Worm (Caenorhabditis elegans) whole organism, L4 larva: Measurements from ENCODE around the gene daf-19.

Experiments
- D1046.2 ChIP-seq: fragments of 200-800 bp; sonication (Bioruptor generic); IDR thresholded peaks from 2 replicates; pipeline ENCODE4 v1.3.6; 2022; ENCODE audit warnings: missing genetic modification characterization, missing compliant biosample characterization
- F10B5.3 ChIP-seq: sonication (generic microtip); optimal IDR thresholded peaks from 2 replicates; lab custom pipeline; 2016; ENCODE audit warnings: mild to moderate bottlenecking, missing genetic modification characterization, missing compliant biosample characterization
- F37D6.2 ChIP-seq: sonication (generic microtip); optimal IDR thresholded peaks from 2 replicates; lab custom pipeline; 2016; ENCODE audit warnings: mild to moderate bottlenecking, missing genetic modification characterization, missing compliant biosample characterization
- F44E2.7 ChIP-seq: fragments of 200-800 bp; sonication (Bioruptor generic); IDR thresholded peaks from 2 replicates; pipeline ENCODE4 v2.1.2; 2022; ENCODE audit warnings: missing genetic modification characterization, missing compliant biosample characterization
- ZK337.2 ChIP-seq: fragments of 200-800 bp; sonication (Bioruptor generic); IDR thresholded peaks from 2 replicates; pipeline ENCODE4 v1.3.6; 2022; ENCODE audit warnings: missing genetic modification reagents, missing genetic modification characterization, missing compliant biosample characterization
- ZK546.5 ChIP-seq, 2 experiments: sonication (generic microtip); optimal IDR thresholded peaks; 2 replicates each; lab custom pipeline; 2017; ENCODE audit warnings: missing biosample characterization in 2 of 2, missing genetic modification characterization in 2 of 2
- aha-1 ChIP-seq: fragments of 150-350 bp; peaks from one replicate; lab custom pipeline; 2014; ENCODE audit warnings: missing biosample characterization, missing genetic modification characterization
- ama-1 ChIP-seq: fragments of 150-350 bp; optimal IDR thresholded peaks from 2 replicates; lab custom pipeline; 2014; ENCODE audit warnings: inconsistent platforms, mixed read lengths
- attf-4 ChIP-seq: sonication (generic microtip); optimal IDR thresholded peaks from 3 replicates; lab custom pipeline; 2017; ENCODE audit warnings: missing biosample characterization, missing genetic modification characterization
- ceh-32 ChIP-seq: sonication (generic microtip); optimal IDR thresholded peaks from 2 replicates; lab custom pipeline; 2016; ENCODE audit warnings: mild to moderate bottlenecking, missing genetic modification characterization, missing compliant biosample characterization; ENCODE audit not compliant: poor library complexity
- ceh-44 ChIP-seq: fragments of 200-800 bp; sonication (Bioruptor generic); IDR thresholded peaks from 2 replicates; pipeline ENCODE4 v1.3.6; 2022; ENCODE audit warnings: missing genetic modification reagents, missing genetic modification characterization, missing compliant biosample characterization
- ceh-62 ChIP-seq: sonication (generic microtip); optimal IDR thresholded peaks from 2 replicates; lab custom pipeline; 2017; ENCODE audit warnings: missing biosample characterization, missing genetic modification characterization
- daf-16 ChIP-seq, 3 experiments: sonication (generic microtip); optimal IDR thresholded peaks; 2 replicates each; lab custom pipeline; 2016 to 2017; ENCODE audit warnings: missing genetic modification characterization in 3 of 3, missing genetic modification reagents in 3 of 3, mild to moderate bottlenecking in 2 of 3, missing compliant biosample characterization in 2 of 3, missing biosample characterization in 1 of 3, moderate library complexity in 1 of 3
- daf-8 ChIP-seq: fragments of 200-800 bp; sonication (Bioruptor generic); IDR thresholded peaks from 2 replicates; pipeline ENCODE4 v1.3.6; 2022; ENCODE audit warnings: missing genetic modification characterization, missing compliant biosample characterization
- dmd-6 ChIP-seq: fragments of 200-800 bp; sonication (Bioruptor generic); IDR thresholded peaks from 2 replicates; pipeline ENCODE4 v1.3.6; 2022; ENCODE audit warnings: missing genetic modification reagents, missing genetic modification characterization, missing compliant biosample characterization
- dmd-8 ChIP-seq: fragments of 200-800 bp; sonication (Bioruptor generic); IDR thresholded peaks from 2 replicates; pipeline ENCODE4 v1.3.6; 2022; ENCODE audit warnings: missing genetic modification characterization, missing compliant biosample characterization
- dmd-9 ChIP-seq: fragments of 200-800 bp; sonication (Bioruptor generic); IDR thresholded peaks from 2 replicates; pipeline ENCODE4 v1.3.6; 2022; ENCODE audit warnings: missing genetic modification reagents, missing genetic modification characterization, missing compliant biosample characterization
- dpl-1 ChIP-seq: fragments of 150-350 bp; optimal IDR thresholded peaks from 2 replicates; lab custom pipeline; 2014; ENCODE audit warnings: missing biosample characterization, missing genetic modification reagents, missing genetic modification characterization
- dve-1 ChIP-seq: sonication (generic microtip); optimal IDR thresholded peaks from 2 replicates; lab custom pipeline; 2017; ENCODE audit warnings: antibody characterized with exemption, mild to moderate bottlenecking, missing genetic modification characterization, missing compliant biosample characterization; ENCODE audit not compliant: insufficient read depth
- egl-43 ChIP-seq: fragments of 200-800 bp; sonication (Bioruptor generic); IDR thresholded peaks from 2 replicates; pipeline ENCODE4 v1.3.6; 2022; ENCODE audit warnings: missing genetic modification reagents, missing genetic modification characterization, missing compliant biosample characterization
- fkh-10 ChIP-seq: fragments of 150-350 bp; optimal IDR thresholded peaks from 2 replicates; lab custom pipeline; 2014; ENCODE audit warnings: missing biosample characterization, missing genetic modification reagents, missing genetic modification characterization
- hif-1 ChIP-seq, 2 experiments: sonication (generic microtip); optimal IDR thresholded peaks; 2 replicates each; lab custom pipeline; 2016 to 2017; ENCODE audit warnings: missing compliant biosample characterization in 2 of 2, missing genetic modification characterization in 2 of 2, missing genetic modification reagents in 2 of 2, missing genotype in 2 of 2, mild to moderate bottlenecking in 1 of 2
- hlh-30 ChIP-seq: sonication (generic microtip); optimal IDR thresholded peaks from 2 replicates; lab custom pipeline; 2017; ENCODE audit warnings: antibody characterized with exemption, mild to moderate bottlenecking, missing genetic modification characterization, missing compliant biosample characterization; ENCODE audit not compliant: insufficient read depth
- lin-1 ChIP-seq: fragments of 200-800 bp; sonication (Bioruptor generic); IDR thresholded peaks from 2 replicates; pipeline ENCODE4 v1.3.6; 2022; ENCODE audit warnings: missing genetic modification reagents, missing genetic modification characterization, missing compliant biosample characterization
- lin-13 ChIP-seq: fragments of 150-350 bp; optimal IDR thresholded peaks from 2 replicates; lab custom pipeline; 2014; ENCODE audit warnings: missing biosample characterization, missing genetic modification reagents, missing genetic modification characterization
- lin-38 ChIP-seq: fragments of 200-800 bp; sonication (Bioruptor generic); IDR thresholded peaks from 2 replicates; pipeline ENCODE4 v1.3.6; 2022; ENCODE audit warnings: missing genetic modification reagents, missing genetic modification characterization, missing compliant biosample characterization
- lsy-2 ChIP-seq, 2 experiments: fragments of 150-350 bp in 1 of 2; sonication (generic microtip) in 1 of 2; optimal IDR thresholded peaks; 2 replicates each; lab custom pipeline; 2014 to 2017; ENCODE audit warnings: missing biosample characterization in 2 of 2, missing genetic modification characterization in 2 of 2
- madf-5 ChIP-seq, 2 experiments: fragments of 200-800 bp; sonication (Bioruptor generic); IDR thresholded peaks; 2 replicates each; pipeline ENCODE4 v1.3.6; 2022; ENCODE audit warnings: missing compliant biosample characterization in 2 of 2, missing genetic modification characterization in 2 of 2
- madf-9 ChIP-seq: fragments of 200-800 bp; sonication (Bioruptor generic); conservative IDR thresholded peaks from 2 replicates; pipeline ENCODE4 v1.3.6; 2022; ENCODE audit warnings: missing genetic modification reagents, missing genetic modification characterization, missing compliant biosample characterization
- mdl-1 ChIP-seq, 2 experiments: fragments of 150-350 bp in 1 of 2; sonication (generic microtip) in 1 of 2; optimal IDR thresholded peaks; 2 replicates each; lab custom pipeline; 2014 to 2017; ENCODE audit warnings: missing biosample characterization in 2 of 2, missing genetic modification characterization in 2 of 2
- mdt-29 ChIP-seq: fragments of 200-800 bp; sonication (Bioruptor generic); IDR thresholded peaks from 2 replicates; pipeline ENCODE4 v1.3.6; 2022; ENCODE audit warnings: missing genetic modification reagents, missing genetic modification characterization, missing compliant biosample characterization
- mep-1 ChIP-seq: fragments of 150-350 bp; sonication (generic microtip); optimal IDR thresholded peaks from 3 replicates; lab custom pipeline; 2014; ENCODE audit warnings: missing biosample characterization, missing genetic modification characterization
- nhr-111 ChIP-seq: fragments of 200-800 bp; sonication (Bioruptor generic); optimal IDR thresholded peaks from 2 replicates; lab custom pipeline; 2018; ENCODE audit warnings: mild to moderate bottlenecking, missing genetic modification characterization, missing compliant biosample characterization
- nhr-25 ChIP-seq: sonication (generic microtip); optimal IDR thresholded peaks from 2 replicates; lab custom pipeline; 2017; ENCODE audit warnings: missing genetic modification characterization, mild to moderate bottlenecking, missing compliant biosample characterization, antibody characterized with exemption, moderate library complexity, borderline replicate concordance; ENCODE audit not compliant: insufficient read depth
- nhr-28 ChIP-seq: fragments of 150-350 bp; optimal IDR thresholded peaks from 2 replicates; lab custom pipeline; 2014; ENCODE audit warnings: missing biosample characterization, missing genetic modification characterization
- nhr-42 ChIP-seq: fragments of 200-800 bp; sonication (Bioruptor generic); IDR thresholded peaks from 2 replicates; pipeline ENCODE4 v1.3.6; 2022; ENCODE audit warnings: missing genetic modification characterization, missing compliant biosample characterization
- nhr-48 ChIP-seq: sonication (generic microtip); optimal IDR thresholded peaks from 2 replicates; lab custom pipeline; 2016; ENCODE audit warnings: mild to moderate bottlenecking, missing genetic modification characterization, missing compliant biosample characterization
- nhr-77 ChIP-seq: fragments of 150-350 bp; optimal IDR thresholded peaks from 2 replicates; lab custom pipeline; 2014; ENCODE audit warnings: missing biosample characterization, missing genetic modification characterization
- php-3 ChIP-seq: fragments of 200-800 bp; sonication (Bioruptor generic); IDR thresholded peaks from 2 replicates; pipeline ENCODE4 v1.3.6; 2022; ENCODE audit warnings: missing genetic modification reagents, missing genetic modification characterization, missing compliant biosample characterization
- pqm-1 ChIP-seq: sonication (generic microtip); optimal IDR thresholded peaks from 2 replicates; lab custom pipeline; 2017; ENCODE audit warnings: missing biosample characterization, missing genetic modification characterization
- sdz-12 ChIP-seq: fragments of 200-800 bp; sonication (Bioruptor generic); optimal IDR thresholded peaks from 2 replicates; lab custom pipeline; 2018; ENCODE audit warnings: mild to moderate bottlenecking, missing genetic modification characterization, missing compliant biosample characterization
- set-16 ChIP-seq: fragments of 200-800 bp; sonication (Bioruptor generic); IDR thresholded peaks from 2 replicates; pipeline ENCODE4 v1.3.6; 2022; ENCODE audit warnings: missing genetic modification reagents, missing genetic modification characterization, missing compliant biosample characterization
- skn-1 ChIP-seq: fragments of 150-350 bp; optimal IDR thresholded peaks from 2 replicates; lab custom pipeline; 2014; ENCODE audit warnings: missing biosample characterization, missing genetic modification characterization
- spr-3 ChIP-seq: fragments of 200-800 bp; sonication (Bioruptor generic); optimal IDR thresholded peaks from 2 replicates; lab custom pipeline; 2018; ENCODE audit warnings: mild to moderate bottlenecking, missing genetic modification characterization, missing compliant biosample characterization
- unc-130 ChIP-seq: sonication (generic microtip); optimal IDR thresholded peaks from 2 replicates; lab custom pipeline; 2016; ENCODE audit warnings: missing genetic modification reagents, missing genetic modification characterization, missing compliant biosample characterization
- unc-62 ChIP-seq, 3 experiments: fragments of 150-350 bp in 1 of 3; sonication (generic microtip); optimal IDR thresholded peaks in 2 of 3; peaks in 1 of 3; 1 replicate in 1 of 3; 2 replicates in 2 of 3; lab custom pipeline; 2014 to 2017; ENCODE audit warnings: missing biosample characterization in 3 of 3, missing genetic modification characterization in 3 of 3, missing genetic modification reagents in 3 of 3, missing genotype in 1 of 3
- zag-1 ChIP-seq: fragments of 150-350 bp; optimal IDR thresholded peaks from 2 replicates; lab custom pipeline; 2014; ENCODE audit warnings: missing biosample characterization, missing genetic modification characterization
- zfp-2 ChIP-seq: sonication (generic microtip); optimal IDR thresholded peaks from 2 replicates; lab custom pipeline; 2016; ENCODE audit warnings: mild to moderate bottlenecking, missing genetic modification characterization, missing compliant biosample characterization
- zip-11 ChIP-seq: fragments of 200-800 bp; sonication (Bioruptor generic); IDR thresholded peaks from 2 replicates; pipeline ENCODE4 v1.3.6; 2022; ENCODE audit warnings: missing genetic modification characterization, missing compliant biosample characterization
- ztf-7 ChIP-seq: fragments of 150-350 bp; optimal IDR thresholded peaks from 2 replicates; lab custom pipeline; 2014; ENCODE audit warnings: missing biosample characterization, missing genetic modification characterization

Gene daf-19

DNA sequence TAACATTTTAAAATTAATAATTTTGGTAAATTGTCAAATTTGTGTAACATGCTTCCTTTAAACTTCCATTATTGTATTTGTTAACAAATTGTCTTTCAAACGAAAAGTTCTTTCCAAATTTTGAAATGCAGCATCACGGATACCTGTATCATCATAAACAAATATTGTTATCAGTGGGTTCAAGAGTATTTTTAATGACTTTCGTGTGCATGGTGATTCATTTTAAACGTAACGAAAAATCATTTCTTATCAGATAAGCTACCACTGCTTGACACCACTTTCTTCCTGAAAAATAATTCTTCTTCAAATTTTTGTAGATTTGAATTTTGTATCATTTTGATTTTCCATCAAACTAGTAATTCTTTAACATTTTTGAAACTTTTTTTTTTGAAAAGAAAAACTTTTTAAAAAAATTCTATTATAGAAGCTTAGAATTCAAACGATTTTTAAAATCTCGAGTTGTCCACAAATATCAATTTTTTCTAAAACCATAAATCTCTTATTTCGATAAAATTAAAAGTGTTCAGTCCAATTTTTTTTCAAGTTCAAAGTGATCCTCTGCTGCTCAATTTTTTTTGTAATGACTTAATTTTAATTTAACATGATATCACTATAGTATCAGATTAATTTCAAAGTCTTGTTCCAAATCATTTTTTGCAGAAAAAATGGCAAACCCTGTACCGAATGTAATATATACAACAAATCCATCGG is 34.7 kb downstream of the daf-19 start, which contains the start of gene F27E5.9:
F27E5.9 (plus strand) TSS at position 661 of the 711 bp plus-strand sequence.
- TF ChIP-seq sdz-12 (GFP tag; lab: Kevin White, UChicago) (no peak), nhr-48 (no peak), fkh-10 (GFP tag; lab: Kevin White, UChicago) (no peak), dmd-8 (no peak), dmd-6 (no peak; the same call in 1 of the 2 replicates), zfp-2 (tag; lab: Kevin White, UChicago) (no peak), nhr-77 (tag; lab: Kevin White, UChicago) (peak; percentile 52), pqm-1 (peak; percentile 99), nhr-111 (no peak), unc-130 (GFP tag; lab: Kevin White, UChicago) (no peak), mep-1 (tag; lab: Kevin White, UChicago) (no peak), hlh-30 (tag; lab: Kevin White, UChicago) (no peak), set-16 (GFP tag; lab: Robert Waterston, UW) (no peak), skn-1 (tag; lab: Kevin White, UChicago) (no peak), madf-9 (GFP tag; lab: Robert Waterston, UW) (no peak), lsy-2 (tag; optimal IDR thresholded peaks at IDR 0.05; lab: Kevin White, UChicago) (no peak), ZK546.5 (tag; optimal IDR thresholded peaks at IDR 0.05; lab: Kevin White, UChicago) (no peak), daf-16 (GFP tag; optimal IDR thresholded peaks at IDR 0.05; lab: Kevin White, UChicago) (no peak), daf-16 (tag; optimal IDR thresholded peaks at IDR 0.05; lab: Kevin White, UChicago) (peak; percentile 85), spr-3 (GFP tag; lab: Kevin White, UChicago) (no peak), hif-1 (tag; optimal IDR thresholded peaks at IDR 0.05; lab: Kevin White, UChicago) (no peak), ceh-32 (tag; lab: Kevin White, UChicago) (no peak), zip-11 (no peak), dmd-9 (GFP tag; lab: Robert Waterston, UW) (no peak), ZK337.2 (GFP tag; lab: Robert Waterston, UW) (no peak), nhr-28 (tag; lab: Kevin White, UChicago) (peak; percentile 85), zag-1 (tag; lab: Kevin White, UChicago) (no peak), F10B5.3 (tag; lab: Kevin White, UChicago) (no peak), mdl-1 (tag; optimal IDR thresholded peaks at IDR 0.05; lab: Kevin White, UChicago) (no peak), nhr-42 (GFP tag; lab: Robert Waterston, UW) (no peak), F44E2.7 (GFP tag; lab: Robert Waterston, UW) (no peak), ztf-7 (peak; percentile 30), lin-38 (GFP tag; lab: Robert Waterston, UW) (no peak), F37D6.2 (tag; lab: Kevin White, UChicago) (no peak), ceh-44 (GFP tag; lab: Robert Waterston, UW) (no peak), dpl-1 (GFP tag; lab: Kevin White, UChicago) (no peak), aha-1 (tag; lab: Kevin White, UChicago) (no peak), lin-13 (GFP tag; lab: Kevin White, UChicago) (no peak), D1046.2 (GFP tag; lab: Robert Waterston, UW) (no peak), unc-62 (GFP tag; optimal IDR thresholded peaks at IDR 0.05 in 1 of 2; lab: Kevin White, UChicago) (no peak), unc-62 (tag; optimal IDR thresholded peaks at IDR 0.05; lab: Kevin White, UChicago) (no peak), daf-8 (GFP tag; lab: Robert Waterston, UW) (no peak), lin-1 (GFP tag; lab: Robert Waterston, UW) (no peak), attf-4 (tag; lab: Kevin White, UChicago) (no peak), ceh-62 (tag; lab: Kevin White, UChicago) (no peak), mdt-29 (GFP tag; lab: Robert Waterston, UW) (no peak), php-3 (no peak; the same call in 1 of the 2 replicates), dve-1 (tag; lab: Kevin White, UChicago) (no peak), madf-5 (GFP tag; IDR thresholded peaks at IDR 0.05; lab: Robert Waterston, UW) (no peak), ama-1 (lab: Kevin White, UChicago) (no peak), nhr-25 (tag; lab: Kevin White, UChicago) (no peak), egl-43 (GFP tag; lab: Robert Waterston, UW) (no peak)
